Worm (Caenorhabditis elegans) whole organism, L2 larva: ENCODE results near the gene scl-3.

Experiments used
- C34F6.9 ChIP-seq: fragments of 150-350 bp; optimal IDR thresholded peaks from 2 replicates; lab custom pipeline; 2014; ENCODE audit warnings: missing biosample characterization, missing genetic modification characterization
- F13H6.1 ChIP-seq: sonication (generic microtip); optimal IDR thresholded peaks from 2 replicates; lab custom pipeline; 2016; ENCODE audit warnings: missing genetic modification characterization, missing compliant biosample characterization
- R02D3.7 ChIP-seq: fragments of 150-350 bp; optimal IDR thresholded peaks from 2 replicates; lab custom pipeline; 2014; ENCODE audit warnings: missing biosample characterization, missing genetic modification characterization
- Y55F3AM.14 ChIP-seq: fragments of 200-800 bp; sonication (Bioruptor generic); optimal IDR thresholded peaks from 2 replicates; lab custom pipeline; 2018; ENCODE audit warnings: mild to moderate bottlenecking, missing genetic modification characterization, missing compliant biosample characterization
- ZK546.5 ChIP-seq: sonication (generic microtip); optimal IDR thresholded peaks from 2 replicates; lab custom pipeline; 2017; ENCODE audit warnings: missing biosample characterization, missing genetic modification characterization
- alr-1 ChIP-seq: fragments of 150-350 bp; optimal IDR thresholded peaks from 2 replicates; lab custom pipeline; 2014; ENCODE audit warnings: missing biosample characterization, missing genetic modification characterization
- aly-2 ChIP-seq: fragments of 150-350 bp; optimal IDR thresholded peaks from 2 replicates; lab custom pipeline; 2014; ENCODE audit warnings: missing biosample characterization, missing genetic modification characterization
- ama-1 ChIP-seq: fragments of 150-350 bp; optimal IDR thresholded peaks from 2 replicates; lab custom pipeline; 2018; ENCODE audit warnings: inconsistent platforms
- blmp-1 ChIP-seq: sonication (generic microtip); optimal IDR thresholded peaks from 2 replicates; lab custom pipeline; 2017; ENCODE audit warnings: missing genetic modification characterization, mild to moderate bottlenecking, missing compliant biosample characterization, antibody characterized with exemption, moderate library complexity; ENCODE audit not compliant: insufficient read depth
- ceh-16 ChIP-seq: fragments of 150-350 bp; optimal IDR thresholded peaks from 2 replicates; lab custom pipeline; 2014; ENCODE audit warnings: missing biosample characterization, missing genetic modification characterization
- ceh-82 ChIP-seq: fragments of 150-350 bp; optimal IDR thresholded peaks from 2 replicates; lab custom pipeline; 2014; ENCODE audit warnings: missing biosample characterization, missing genetic modification characterization
- crh-2 ChIP-seq: sonication (generic microtip); optimal IDR thresholded peaks from 2 replicates; lab custom pipeline; 2017; ENCODE audit warnings: missing biosample characterization, missing genetic modification characterization
- dmd-4 ChIP-seq: sonication (generic microtip); optimal IDR thresholded peaks from 2 replicates; lab custom pipeline; 2017; ENCODE audit warnings: missing biosample characterization, missing genetic modification characterization
- egl-27 ChIP-seq: sonication (generic microtip); optimal IDR thresholded peaks from 3 replicates; lab custom pipeline; 2017; ENCODE audit warnings: missing biosample characterization, missing genetic modification reagents, missing genetic modification characterization
- elt-1 ChIP-seq: fragments of 150-350 bp; optimal IDR thresholded peaks from 2 replicates; lab custom pipeline; 2014; ENCODE audit warnings: missing biosample characterization, missing genetic modification characterization
- elt-3 ChIP-seq: sonication (generic microtip); optimal IDR thresholded peaks from 2 replicates; lab custom pipeline; 2017; ENCODE audit warnings: missing biosample characterization, missing genetic modification characterization
- fos-1 ChIP-seq: fragments of 150-350 bp; optimal IDR thresholded peaks from 2 replicates; lab custom pipeline; 2014; ENCODE audit warnings: missing biosample characterization, missing genetic modification characterization
- gmeb-1 ChIP-seq: fragments of 150-350 bp; optimal IDR thresholded peaks from 2 replicates; lab custom pipeline; 2014; ENCODE audit warnings: missing biosample characterization, missing genetic modification characterization
- lin-11 ChIP-seq: fragments of 150-350 bp; sonication (generic microtip); optimal IDR thresholded peaks from 2 replicates; lab custom pipeline; 2014; ENCODE audit warnings: missing biosample characterization, missing genetic modification characterization, inconsistent platforms, mixed read lengths
- lin-13 ChIP-seq: fragments of 150-350 bp; optimal IDR thresholded peaks from 2 replicates; lab custom pipeline; 2014; ENCODE audit warnings: missing biosample characterization, missing genetic modification reagents, missing genetic modification characterization
- lin-39 ChIP-seq: fragments of 150-350 bp; optimal IDR thresholded peaks from 2 replicates; lab custom pipeline; 2014; ENCODE audit warnings: missing biosample characterization, missing genetic modification reagents, missing genetic modification characterization
- lsy-2 ChIP-seq, 2 experiments: fragments of 150-350 bp in 1 of 2; sonication (generic microtip) in 1 of 2; optimal IDR thresholded peaks; 2 replicates each; lab custom pipeline; 2014 to 2017; ENCODE audit warnings: missing biosample characterization in 2 of 2, missing genetic modification characterization in 2 of 2
- mab-5 ChIP-seq: fragments of 150-350 bp; optimal IDR thresholded peaks from 2 replicates; lab custom pipeline; 2014; ENCODE audit warnings: missing biosample characterization, missing genetic modification characterization
- mbf-1 ChIP-seq: sonication (generic microtip); optimal IDR thresholded peaks from 2 replicates; lab custom pipeline; 2017; ENCODE audit warnings: missing biosample characterization, missing genetic modification characterization
- mdl-1 ChIP-seq, 2 experiments: fragments of 150-350 bp in 1 of 2; sonication (generic microtip) in 1 of 2; optimal IDR thresholded peaks; 2 replicates each; lab custom pipeline; 2017; ENCODE audit warnings: missing biosample characterization in 2 of 2, missing genetic modification characterization in 2 of 2
- nhr-10 ChIP-seq: sonication (generic microtip); optimal IDR thresholded peaks from 2 replicates; lab custom pipeline; 2017; ENCODE audit warnings: missing biosample characterization, missing genetic modification characterization
- nhr-11 ChIP-seq: fragments of 150-350 bp; optimal IDR thresholded peaks from 2 replicates; lab custom pipeline; 2014; ENCODE audit warnings: missing biosample characterization, missing genetic modification characterization
- nhr-12 ChIP-seq: fragments of 150-350 bp; optimal IDR thresholded peaks from 2 replicates; lab custom pipeline; 2014; ENCODE audit warnings: missing biosample characterization, missing genetic modification characterization
- nhr-129 ChIP-seq: fragments of 150-350 bp; optimal IDR thresholded peaks from 2 replicates; lab custom pipeline; 2014; ENCODE audit warnings: missing biosample characterization, missing genetic modification characterization
- nhr-21 ChIP-seq: fragments of 150-350 bp; optimal IDR thresholded peaks from 2 replicates; lab custom pipeline; 2014; ENCODE audit warnings: missing biosample characterization, missing genetic modification characterization
- nhr-23 ChIP-seq: fragments of 150-350 bp; optimal IDR thresholded peaks from 2 replicates; lab custom pipeline; 2014; ENCODE audit warnings: missing biosample characterization, missing genetic modification reagents, missing genetic modification characterization
- nhr-237 ChIP-seq: fragments of 150-350 bp; optimal IDR thresholded peaks from 2 replicates; lab custom pipeline; 2014; ENCODE audit warnings: missing biosample characterization, missing genetic modification characterization
- nhr-25 ChIP-seq: fragments of 150-350 bp; sonication (generic microtip); optimal IDR thresholded peaks from 3 replicates; lab custom pipeline; 2014; ENCODE audit warnings: missing biosample characterization, missing genetic modification characterization
- nhr-6 ChIP-seq: fragments of 150-350 bp; optimal IDR thresholded peaks from 2 replicates; lab custom pipeline; 2014; ENCODE audit warnings: missing biosample characterization, missing genetic modification characterization
- nhr-77 ChIP-seq: fragments of 150-350 bp; optimal IDR thresholded peaks from 2 replicates; lab custom pipeline; 2014; ENCODE audit warnings: missing biosample characterization, missing genetic modification characterization
- peb-1 ChIP-seq: fragments of 150-350 bp; optimal IDR thresholded peaks from 2 replicates; lab custom pipeline; 2014; ENCODE audit warnings: missing biosample characterization, missing genetic modification characterization
- sem-4 ChIP-seq: fragments of 150-350 bp; optimal IDR thresholded peaks from 2 replicates; lab custom pipeline; 2014; ENCODE audit warnings: missing biosample characterization, missing genetic modification reagents, missing genetic modification characterization
- skn-1 ChIP-seq: sonication (generic microtip); optimal IDR thresholded peaks from 2 replicates; lab custom pipeline; 2017; ENCODE audit warnings: missing biosample characterization, missing genetic modification characterization
- sma-3 ChIP-seq: sonication (generic microtip); optimal IDR thresholded peaks from 2 replicates; lab custom pipeline; 2016; ENCODE audit warnings: missing genetic modification reagents, missing genetic modification characterization, missing compliant biosample characterization
- sma-9 ChIP-seq, 2 experiments: fragments of 150-350 bp in 1 of 2; sonication (generic microtip) in 1 of 2; optimal IDR thresholded peaks; 2 replicates each; lab custom pipeline; 2014 to 2016; ENCODE audit warnings: missing genetic modification characterization in 2 of 2, mild to moderate bottlenecking in 1 of 2, missing biosample characterization in 1 of 2, missing compliant biosample characterization in 1 of 2, missing genetic modification reagents in 1 of 2, moderate library complexity in 1 of 2
- snpc-4 ChIP-seq: fragments of 150-350 bp; optimal IDR thresholded peaks from 2 replicates; lab custom pipeline; 2014; ENCODE audit warnings: missing biosample characterization, missing genetic modification characterization
- unc-39 ChIP-seq: fragments of 150-350 bp; optimal IDR thresholded peaks from 2 replicates; lab custom pipeline; 2014; ENCODE audit warnings: missing biosample characterization, missing genetic modification characterization
- unc-55 ChIP-seq: fragments of 150-350 bp; sonication (generic microtip); optimal IDR thresholded peaks from 3 replicates; lab custom pipeline; 2014; ENCODE audit warnings: missing biosample characterization, missing genetic modification reagents, missing genetic modification characterization
- unc-62 ChIP-seq: fragments of 150-350 bp; optimal IDR thresholded peaks from 2 replicates; lab custom pipeline; 2014; ENCODE audit warnings: missing biosample characterization, missing genetic modification reagents, missing genetic modification characterization
- zag-1 ChIP-seq: fragments of 150-350 bp; optimal IDR thresholded peaks from 2 replicates; lab custom pipeline; 2014; ENCODE audit warnings: missing biosample characterization, missing genetic modification characterization
- ztf-1 ChIP-seq: fragments of 200-800 bp; sonication (Bioruptor generic); conservative IDR thresholded peaks from 2 replicates; pipeline ENCODE4 v1.3.6; 2022; ENCODE audit warnings: missing genetic modification characterization, missing compliant biosample characterization
- ztf-11 ChIP-seq: sonication (generic microtip); optimal IDR thresholded peaks from 2 replicates; lab custom pipeline; 2017; ENCODE audit warnings: missing biosample characterization, missing genetic modification characterization
- ztf-4 ChIP-seq: fragments of 150-350 bp; optimal IDR thresholded peaks from 2 replicates; lab custom pipeline; 2014; ENCODE audit warnings: missing biosample characterization, missing genetic modification characterization

Gene scl-3

DNA sequence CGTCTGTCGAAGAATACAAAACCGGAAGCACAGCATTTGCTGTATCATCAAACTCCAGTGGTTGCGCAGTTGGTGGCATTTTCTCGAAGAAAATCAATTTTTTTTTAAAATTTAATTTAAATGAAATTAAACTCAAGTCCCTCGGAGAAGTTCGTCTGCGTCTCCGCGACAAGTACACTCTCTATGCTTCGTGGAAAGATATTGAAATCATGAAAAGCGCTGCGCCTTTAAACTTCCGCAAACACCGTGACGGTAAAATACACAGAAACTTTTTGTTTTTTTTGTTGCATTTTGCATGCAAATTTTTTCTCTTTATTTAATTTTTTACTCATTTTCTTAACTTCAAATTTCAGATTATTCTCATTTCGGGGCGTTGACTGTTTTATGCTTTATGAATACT, 39.3 kb downstream of the scl-3 start, which contains the start of the genes dli-1, tin-9.2 and exos-4.1:
dli-1 (minus strand) TSS at position 141 of the 400 bp plus-strand sequence.
tin-9.2 (plus strand) TSS at position 344 of the 400 bp plus-strand sequence.
exos-4.1 (plus strand) TSS at position 348 of the 400 bp plus-strand sequence.
- TF ChIP-seq skn-1 (tag; lab: Kevin White, UChicago) (no peak), egl-27 (tag; lab: Kevin White, UChicago) (no peak), sma-3 (GFP tag; lab: Kevin White, UChicago) (peak; percentile 40), ztf-4 (tag; lab: Kevin White, UChicago) (no peak), ceh-16 (tag; lab: Kevin White, UChicago) (no peak), elt-3 (tag; lab: Kevin White, UChicago) (no peak), zag-1 (tag; lab: Kevin White, UChicago) (no peak), alr-1 (tag; lab: Kevin White, UChicago) (no peak), nhr-11 (tag; lab: Kevin White, UChicago) (no peak), nhr-25 (tag; lab: Kevin White, UChicago) (peak; percentile 65), dmd-4 (tag; lab: Kevin White, UChicago) (no peak), crh-2 (peak; percentile 82), nhr-77 (no peak), mdl-1 (tag; optimal IDR thresholded peaks at IDR 0.05; lab: Kevin White, UChicago) (peak in 1 of 2 experiments; percentile 5), F13H6.1 (tag; lab: Kevin White, UChicago) (peak; percentile 53), lin-13 (GFP tag; lab: Kevin White, UChicago) (peak; percentile 66), R02D3.7 (no peak), ama-1 (lab: Kevin White, UChicago) (peak; percentile 8), mab-5 (peak; percentile 67), gmeb-1 (tag; lab: Kevin White, UChicago) (peak; percentile 84), nhr-10 (tag; lab: Kevin White, UChicago) (no peak), snpc-4 (tag; lab: Kevin White, UChicago) (no peak), nhr-23 (no peak), unc-39 (tag; lab: Kevin White, UChicago) (no peak), mbf-1 (tag; lab: Kevin White, UChicago) (no peak), sem-4 (tag; lab: Kevin White, UChicago) (no peak), peb-1 (tag; lab: Kevin White, UChicago) (no peak), blmp-1 (tag; lab: Kevin White, UChicago) (peak; percentile 6), unc-55 (GFP tag; lab: Kevin White, UChicago) (peak; percentile 89), nhr-237 (tag; lab: Kevin White, UChicago) (no peak), nhr-129 (tag; lab: Kevin White, UChicago) (peak; percentile 90), lin-39 (tag; lab: Kevin White, UChicago) (no peak), Y55F3AM.14 (GFP tag; lab: Kevin White, UChicago) (no peak), nhr-6 (tag; lab: Kevin White, UChicago) (no peak), unc-62 (GFP tag; lab: Kevin White, UChicago) (no peak), nhr-21 (tag; lab: Kevin White, UChicago) (no peak), sma-9 (GFP tag; optimal IDR thresholded peaks at IDR 0.05; lab: Kevin White, UChicago) (no peak), sma-9 (tag; optimal IDR thresholded peaks at IDR 0.05; lab: Kevin White, UChicago) (no peak), ztf-1 (GFP tag; lab: Robert Waterston, UW) (no peak), aly-2 (tag; lab: Kevin White, UChicago) (no peak), elt-1 (tag; lab: Kevin White, UChicago) (no peak), ztf-11 (no peak), nhr-12 (tag; lab: Kevin White, UChicago) (no peak), lin-11 (peak; percentile 23), ceh-82 (tag; lab: Kevin White, UChicago) (no peak), C34F6.9 (tag; lab: Kevin White, UChicago) (peak; percentile 91), ZK546.5 (tag; lab: Kevin White, UChicago) (peak; percentile 19), fos-1 (peak; percentile 47), lsy-2 (tag; optimal IDR thresholded peaks at IDR 0.05; lab: Kevin White, UChicago) (peak; percentile 65 to 90)
